Worm (Caenorhabditis elegans) whole organism, mixed stage, embryonic: ENCODE data around the gene ZC190.4.

Source experiments
- cnd-1 ChIP-seq: fragments of 200-800 bp; sonication (Bioruptor generic); optimal IDR thresholded peaks from 2 replicates; lab custom pipeline; 2018; ENCODE audit warnings: mild to moderate bottlenecking, missing genetic modification characterization, missing compliant biosample characterization
- elt-1 ChIP-seq: sonication (generic microtip); optimal IDR thresholded peaks from 2 replicates; lab custom pipeline; 2017; ENCODE audit warnings: missing genetic modification characterization, mild to moderate bottlenecking, missing compliant biosample characterization, antibody characterized with exemption, moderate library complexity, borderline replicate concordance; ENCODE audit not compliant: insufficient read depth
- flh-1 ChIP-seq: fragments of 200-800 bp; sonication (Bioruptor generic); optimal IDR thresholded peaks from 2 replicates; lab custom pipeline; 2018; ENCODE audit warnings: mild to moderate bottlenecking, missing genetic modification characterization, moderate library complexity, missing compliant biosample characterization
- mep-1 ChIP-seq: fragments of 150-350 bp; optimal IDR thresholded peaks from 2 replicates; lab custom pipeline; 2017; ENCODE audit warnings: missing biosample characterization, missing genetic modification reagents, missing genetic modification characterization, inconsistent platforms
- nhr-12 ChIP-seq: fragments of 150-350 bp; optimal IDR thresholded peaks from 2 replicates; lab custom pipeline; 2014; ENCODE audit warnings: missing biosample characterization, missing genetic modification characterization
- nhr-28 ChIP-seq: fragments of 150-350 bp; optimal IDR thresholded peaks from 2 replicates; lab custom pipeline; 2014; ENCODE audit warnings: missing biosample characterization, missing genetic modification characterization
- pha-4 ChIP-seq: fragments of 150-350 bp; optimal IDR thresholded peaks from 2 replicates; lab custom pipeline; 2018; ENCODE audit warnings: missing biosample characterization, missing genetic modification reagents, missing genetic modification characterization
- sem-2 ChIP-seq: fragments of 200-800 bp; sonication (Bioruptor generic); optimal IDR thresholded peaks from 2 replicates; lab custom pipeline; 2018; ENCODE audit warnings: mild to moderate bottlenecking, missing genetic modification characterization, missing compliant biosample characterization
- sptf-1 ChIP-seq: sonication (generic microtip); optimal IDR thresholded peaks from 2 replicates; lab custom pipeline; 2017; ENCODE audit warnings: mild to moderate bottlenecking, missing genetic modification characterization, moderate library complexity, missing compliant biosample characterization
- ztf-11 ChIP-seq: fragments of 150-350 bp; optimal IDR thresholded peaks from 2 replicates; lab custom pipeline; 2014; ENCODE audit warnings: missing biosample characterization, missing genetic modification characterization

DNA sequence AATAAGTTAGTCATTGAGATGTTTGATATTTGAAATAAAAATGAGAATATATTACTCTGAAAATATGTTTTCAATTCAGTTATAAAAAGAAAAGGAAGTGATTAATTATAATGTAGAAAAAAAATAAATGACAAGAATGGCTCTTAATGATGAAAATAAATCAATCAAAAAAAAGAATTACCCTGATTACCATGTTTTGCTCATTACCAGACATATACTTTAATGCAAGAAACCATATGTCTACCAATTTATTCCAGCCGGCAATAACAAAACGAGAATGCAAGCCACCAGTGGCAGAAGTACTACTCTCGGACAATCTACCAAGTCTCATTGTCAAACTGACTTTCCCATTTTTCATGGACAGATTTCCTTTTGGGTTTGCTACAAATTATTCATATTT is 17.9 kb downstream of the ZC190.4 start:
- TF ChIP-seq nhr-12 (tag; lab: Kevin White, UChicago) (no peak), mep-1 (tag; lab: Kevin White, UChicago) (no peak), elt-1 (tag; lab: Kevin White, UChicago) (no peak), cnd-1 (no peak), nhr-28 (tag; lab: Kevin White, UChicago) (no peak), ztf-11 (tag; lab: Kevin White, UChicago) (no peak), pha-4 (tag; lab: Kevin White, UChicago) (no peak), sem-2 (GFP tag; lab: Kevin White, UChicago) (no peak), flh-1 (GFP tag; lab: Kevin White, UChicago) (no peak), sptf-1 (tag; lab: Kevin White, UChicago) (no peak)
